Fruit fly (Drosophila melanogaster) whole organism, embryonic: Measurements from ENCODE around the gene CG5727.

ENCODE experiments used
- Ada2b ChIP-seq: fragments of 200-800 bp; sonication (Bioruptor generic); IDR thresholded peaks from 2 replicates; pipeline ENCODE4 v1.3.6; 2022; ENCODE audit warnings: missing biosample characterization, missing genetic modification characterization
- Asciz ChIP-seq: fragments of 200-800 bp; sonication (Bioruptor generic); optimal IDR thresholded peaks from 2 replicates; lab custom pipeline; 2017; ENCODE audit warnings: missing biosample characterization, mild to moderate bottlenecking, missing genetic modification characterization, missing genetic modification reagents
- Atf3 ChIP-seq: fragments of 200-800 bp; sonication (Bioruptor generic); optimal IDR thresholded peaks from 3 replicates; lab custom pipeline; 2016; ENCODE audit warnings: missing biosample characterization, missing genetic modification characterization
- B-H1 ChIP-seq: fragments of 200-800 bp; sonication (Bioruptor generic); IDR thresholded peaks from 3 replicates; pipeline ENCODE4 v1.3.6; 2022; ENCODE audit warnings: missing biosample characterization, missing genetic modification characterization
- Blimp-1 ChIP-seq: fragments of 200-800 bp; sonication (Bioruptor generic); optimal IDR thresholded peaks from 3 replicates; lab custom pipeline; 2018; ENCODE audit warnings: missing biosample characterization, missing genetic modification characterization, mild to moderate bottlenecking, moderate library complexity, missing genetic modification reagents
- CG10147 ChIP-seq: fragments of 200-800 bp; sonication (Bioruptor generic); optimal IDR thresholded peaks from 2 replicates; lab custom pipeline; 2019; ENCODE audit warnings: missing biosample characterization, mild to moderate bottlenecking, missing genetic modification characterization, moderate library complexity
- CG1024 ChIP-seq: fragments of 200-800 bp; sonication (Bioruptor generic); IDR thresholded peaks from 2 replicates; pipeline ENCODE4 v1.3.6; 2022; ENCODE audit warnings: missing biosample characterization, missing genetic modification characterization
- CG10462 ChIP-seq: fragments of 200-800 bp; sonication (Bioruptor generic); optimal IDR thresholded peaks from 2 replicates; lab custom pipeline; 2016; ENCODE audit warnings: missing biosample characterization, missing genetic modification characterization
- CG10979 ChIP-seq: fragments of 200-800 bp; sonication (Bioruptor generic); optimal IDR thresholded peaks from 2 replicates; lab custom pipeline; 2018; ENCODE audit warnings: missing biosample characterization, mild to moderate bottlenecking, missing genetic modification characterization, moderate library complexity
- CG11085 ChIP-seq: fragments of 200-800 bp; sonication (Bioruptor generic); IDR thresholded peaks from 2 replicates; pipeline ENCODE4 v1.3.6; 2022; ENCODE audit warnings: missing biosample characterization, missing genetic modification characterization
- CG11560 ChIP-seq: fragments of 200-800 bp; sonication (Bioruptor generic); IDR thresholded peaks from 3 replicates; pipeline ENCODE4 v1.3.6; 2022; ENCODE audit warnings: missing biosample characterization, missing genetic modification characterization
- CG12104 ChIP-seq: fragments of 200-800 bp; sonication (Bioruptor generic); optimal IDR thresholded peaks from 3 replicates; lab custom pipeline; 2016; ENCODE audit warnings: missing biosample characterization, missing genetic modification characterization
- CG1233 ChIP-seq: fragments of 200-800 bp; sonication (Bioruptor generic); optimal IDR thresholded peaks from 4 replicates; lab custom pipeline; 2018; ENCODE audit warnings: missing biosample characterization, mild to moderate bottlenecking, missing genetic modification characterization
- CG13287 ChIP-seq: fragments of 200-800 bp; sonication (Bioruptor generic); IDR thresholded peaks from 2 replicates; pipeline ENCODE4 v1.3.6; 2022; ENCODE audit warnings: missing biosample characterization, missing genetic modification characterization; ENCODE audit not compliant: partially characterized antibody
- CG13775 ChIP-seq: fragments of 200-800 bp; sonication (Bioruptor generic); optimal IDR thresholded peaks from 3 replicates; lab custom pipeline; 2017; ENCODE audit warnings: missing biosample characterization, mild to moderate bottlenecking, missing genetic modification characterization
- CG1602 ChIP-seq: fragments of 200-800 bp; sonication (Bioruptor generic); optimal IDR thresholded peaks from 3 replicates; lab custom pipeline; 2016; ENCODE audit warnings: missing biosample characterization, missing genetic modification characterization
- CG16815 ChIP-seq: fragments of 200-800 bp; sonication (Bioruptor generic); optimal IDR thresholded peaks from 3 replicates; lab custom pipeline; 2017; ENCODE audit warnings: missing biosample characterization, mild to moderate bottlenecking, missing genetic modification characterization
- CG17359 ChIP-seq: fragments of 200-800 bp; sonication (Bioruptor generic); optimal IDR thresholded peaks from 3 replicates; lab custom pipeline; 2018; ENCODE audit warnings: missing biosample characterization, mild to moderate bottlenecking, missing genetic modification characterization, moderate library complexity
- CG17361 ChIP-seq: fragments of 200-800 bp; sonication (Bioruptor generic); IDR thresholded peaks from 3 replicates; pipeline ENCODE4 v1.3.6; 2022; ENCODE audit warnings: missing biosample characterization, missing genetic modification characterization
- CG18262 ChIP-seq: fragments of 200-800 bp; optimal IDR thresholded peaks from 3 replicates; lab custom pipeline; 2019; ENCODE audit warnings: missing biosample characterization, mild to moderate bottlenecking, missing genetic modification characterization, moderate library complexity
- CG2116 ChIP-seq: fragments of 200-800 bp; sonication (Bioruptor generic); optimal IDR thresholded peaks from 3 replicates; lab custom pipeline; 2018; ENCODE audit warnings: missing biosample characterization, mild to moderate bottlenecking, missing genetic modification characterization
- CG2202 ChIP-seq: fragments of 200-800 bp; sonication (Bioruptor generic); optimal IDR thresholded peaks from 2 replicates; lab custom pipeline; 2018; ENCODE audit warnings: missing biosample characterization, mild to moderate bottlenecking, missing genetic modification characterization
- CG30403 ChIP-seq: fragments of 200-800 bp; sonication (Bioruptor generic); optimal IDR thresholded peaks from 3 replicates; lab custom pipeline; 2016; ENCODE audit warnings: missing biosample characterization, missing genetic modification characterization
- CG31441 ChIP-seq: fragments of 200-800 bp; sonication (Bioruptor generic); IDR thresholded peaks from 2 replicates; pipeline ENCODE4 v1.3.6; 2022; ENCODE audit warnings: missing biosample characterization, missing genetic modification characterization
- CG4360 ChIP-seq: fragments of 200-800 bp; sonication (Bioruptor generic); IDR thresholded peaks from 2 replicates; pipeline ENCODE4 v1.3.6; 2022; ENCODE audit warnings: missing biosample characterization, missing genetic modification characterization
- CG4404 ChIP-seq: fragments of 200-800 bp; sonication (Bioruptor generic); IDR thresholded peaks from 2 replicates; pipeline ENCODE4 v1.3.6; 2022; ENCODE audit warnings: missing biosample characterization, missing genetic modification characterization
- CG6254 ChIP-seq: fragments of 200-800 bp; sonication (Bioruptor generic); optimal IDR thresholded peaks from 3 replicates; lab custom pipeline; 2017; ENCODE audit warnings: mild to moderate bottlenecking, missing biosample characterization, missing genetic modification reagents, missing genetic modification characterization
- CG7271 ChIP-seq: fragments of 200-800 bp; sonication (Bioruptor generic); optimal IDR thresholded peaks from 2 replicates; lab custom pipeline; 2018; ENCODE audit warnings: missing biosample characterization, mild to moderate bottlenecking, missing genetic modification characterization, moderate library complexity
- CG7556 ChIP-seq: fragments of 200-800 bp; sonication (Bioruptor generic); optimal IDR thresholded peaks from 2 replicates; lab custom pipeline; 2017; ENCODE audit warnings: missing biosample characterization, mild to moderate bottlenecking, missing genetic modification characterization
- CG8388 ChIP-seq: fragments of 200-800 bp; sonication (Bioruptor generic); optimal IDR thresholded peaks from 2 replicates; lab custom pipeline; 2019; ENCODE audit warnings: missing biosample characterization, mild to moderate bottlenecking, missing genetic modification characterization, moderate library complexity
- CG8765 ChIP-seq: fragments of 200-800 bp; sonication (Bioruptor generic); IDR thresholded peaks from 2 replicates; pipeline ENCODE4 v1.3.6; 2022; ENCODE audit warnings: missing biosample characterization, missing genetic modification characterization
- CkIIα-i1 ChIP-seq: fragments of 200-800 bp; sonication (Bioruptor generic); IDR thresholded peaks from 2 replicates; pipeline ENCODE4 v1.3.6; 2022; ENCODE audit warnings: missing biosample characterization, missing genetic modification characterization
- D19A ChIP-seq: fragments of 200-800 bp; optimal IDR thresholded peaks from 3 replicates; lab custom pipeline; 2019; ENCODE audit warnings: missing biosample characterization, mild to moderate bottlenecking, missing genetic modification characterization, moderate library complexity
- Ets97D ChIP-seq: fragments of 200-800 bp; sonication (Bioruptor generic); optimal IDR thresholded peaks from 3 replicates; lab custom pipeline; 2016; ENCODE audit warnings: missing biosample characterization, missing genetic modification characterization
- Fer3 ChIP-seq: fragments of 200-800 bp; sonication (Bioruptor generic); optimal IDR thresholded peaks from 2 replicates; lab custom pipeline; 2018; ENCODE audit warnings: missing biosample characterization, mild to moderate bottlenecking, missing genetic modification characterization, moderate library complexity
- Gug ChIP-seq: fragments of 200-800 bp; sonication (Bioruptor generic); IDR thresholded peaks from 4 replicates; pipeline ENCODE4 v1.3.6; 2022; ENCODE audit warnings: missing biosample characterization, missing genetic modification characterization
- NC2α ChIP-seq: fragments of 200-800 bp; sonication (Bioruptor generic); optimal IDR thresholded peaks from 2 replicates; lab custom pipeline; 2016; ENCODE audit warnings: missing biosample characterization, missing genetic modification characterization
- PHDP ChIP-seq: fragments of 200-800 bp; sonication (Bioruptor generic); optimal IDR thresholded peaks from 3 replicates; lab custom pipeline; 2018; ENCODE audit warnings: missing biosample characterization, mild to moderate bottlenecking, missing genetic modification characterization, moderate library complexity
- Scr ChIP-seq: fragments of 200-800 bp; sonication (Bioruptor generic); IDR thresholded peaks from 2 replicates; pipeline ENCODE4 v1.3.6; 2022; ENCODE audit warnings: missing biosample characterization, missing genetic modification characterization; ENCODE audit not compliant: partially characterized antibody
- Ssrp ChIP-seq: fragments of 200-800 bp; sonication (Bioruptor generic); optimal IDR thresholded peaks from 2 replicates; lab custom pipeline; 2018; ENCODE audit warnings: missing biosample characterization, mild to moderate bottlenecking, missing genetic modification characterization, moderate library complexity
- en ChIP-seq: fragments of 200-800 bp; sonication (Bioruptor generic); optimal IDR thresholded peaks from 2 replicates; lab custom pipeline; 2016; ENCODE audit warnings: missing biosample characterization, missing genetic modification characterization
- jing ChIP-seq: fragments of 200-800 bp; sonication (Bioruptor generic); optimal IDR thresholded peaks from 2 replicates; lab custom pipeline; 2018; ENCODE audit warnings: missing biosample characterization, mild to moderate bottlenecking, missing genetic modification characterization
- kay ChIP-seq: fragments of 200-800 bp; sonication (Bioruptor generic); optimal IDR thresholded peaks from 2 replicates; lab custom pipeline; 2016; ENCODE audit warnings: missing biosample characterization, missing genetic modification characterization
- nmo ChIP-seq: fragments of 200-800 bp; sonication (Bioruptor generic); optimal IDR thresholded peaks from 2 replicates; lab custom pipeline; 2018; ENCODE audit warnings: missing biosample characterization, mild to moderate bottlenecking, missing genetic modification characterization, moderate library complexity
- peb ChIP-seq: fragments of 200-800 bp; sonication (Bioruptor generic); IDR thresholded peaks from 2 replicates; pipeline ENCODE4 v1.3.6; 2022; ENCODE audit warnings: missing biosample characterization, missing genetic modification characterization
- pnt ChIP-seq: fragments of 200-800 bp; sonication (Bioruptor generic); optimal IDR thresholded peaks from 3 replicates; lab custom pipeline; 2016; ENCODE audit warnings: missing biosample characterization, missing genetic modification characterization
- run ChIP-seq: fragments of 200-800 bp; sonication (Bioruptor generic); optimal IDR thresholded peaks from 3 replicates; lab custom pipeline; 2018; ENCODE audit warnings: missing biosample characterization, mild to moderate bottlenecking, missing genetic modification characterization
- stwl ChIP-seq: fragments of 200-800 bp; sonication (Bioruptor generic); optimal IDR thresholded peaks from 3 replicates; lab custom pipeline; 2018; ENCODE audit warnings: missing biosample characterization, mild to moderate bottlenecking, missing genetic modification characterization, moderate library complexity
- toy ChIP-seq: fragments of 200-800 bp; sonication (Bioruptor generic); IDR thresholded peaks from 2 replicates; pipeline ENCODE4 v1.3.6; 2022; ENCODE audit warnings: missing biosample characterization, missing genetic modification characterization

CG5727 gene

dm6 chr2L:10250441-10250847 lies 40.0 kb upstream of the CG5727 start, which contains the start of the genes bsk and CG31717 (continued):
- peak; percentile 43 for TF ChIP-seq Ets97D (GFP tag; lab: Kevin White, UChicago)
- no peak for TF ChIP-seq B-H1 (GFP tag; lab: Robert Waterston, UW)
- TF ChIP-seq CG4360 (GFP tag; lab: Robert Waterston, UW), result peak; percentile 53; the same call in 1 of the 2 replicates
- peak; percentile 14 for TF ChIP-seq CG7271
- peak; percentile 75 for TF ChIP-seq stwl
- peak; percentile 67 for TF ChIP-seq Scr (GFP tag; lab: Robert Waterston, UW)
- TF ChIP-seq CG2116 (GFP tag; lab: Kevin White, UChicago), result peak; percentile 78
- peak; percentile 34 for TF ChIP-seq kay (GFP tag; lab: Kevin White, UChicago)
- no peak for TF ChIP-seq PHDP (tag; lab: Kevin White, UChicago)
- TF ChIP-seq, all 482 proteins: peak for 58

DNA sequence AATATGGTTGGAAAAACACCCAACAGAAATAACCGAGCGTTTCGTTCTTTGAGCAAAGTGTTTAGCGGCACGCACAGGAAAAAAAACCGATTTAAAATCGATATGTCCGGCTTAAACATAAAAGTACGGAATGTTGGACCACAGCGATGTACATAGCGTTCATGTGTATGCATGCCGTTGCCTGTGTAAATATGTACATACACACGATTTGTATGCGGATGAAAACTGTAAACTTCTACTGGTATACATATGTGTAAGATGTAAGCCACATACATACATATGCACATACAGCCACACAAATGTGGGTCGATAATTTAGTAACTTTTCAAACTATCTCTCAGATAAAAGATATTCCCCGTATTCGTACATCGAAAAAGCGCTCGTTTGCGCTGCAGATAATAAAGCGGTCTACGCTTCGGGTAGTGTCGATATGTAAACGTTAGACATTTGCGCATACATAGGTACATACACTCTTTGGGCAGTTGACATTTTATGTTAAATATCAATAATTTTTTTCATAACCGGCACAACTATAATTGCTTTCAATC lies 39.2 kb upstream of the CG5727 start:
- TF ChIP-seq CG31441 (GFP tag; lab: Robert Waterston, UW) (no peak), Atf3 (no peak), CG18262 (tag; lab: Kevin White, UChicago) (peak; percentile 23), peb (GFP tag; lab: Robert Waterston, UW) (peak; percentile 33; the same call in 1 of the 2 replicates), CG10462 (no peak), run (no peak), Fer3 (tag; lab: Kevin White, UChicago) (no peak), CG11560 (tag; lab: Robert Waterston, UW) (no peak), CG11085 (GFP tag; lab: Robert Waterston, UW) (no peak), CG8388 (GFP tag; lab: Kevin White, UChicago) (no peak), CG10979 (tag; lab: Kevin White, UChicago) (no peak), Ada2b (GFP tag; lab: Robert Waterston, UW) (no peak), CG13287 (GFP tag; lab: Robert Waterston, UW) (no peak), nmo (GFP tag; lab: Kevin White, UChicago) (no peak), Gug (no peak), CG2202 (tag; lab: Kevin White, UChicago) (peak; percentile 30), CG17361 (GFP tag; lab: Robert Waterston, UW) (no peak), CG6254 (GFP tag; lab: Kevin White, UChicago) (peak; percentile 11), CG12104 (no peak), CG10147 (GFP tag; lab: Kevin White, UChicago) (no peak), NC2α (GFP tag; lab: Kevin White, UChicago) (no peak), CkIIα-i1 (no peak), CG30403 (GFP tag; lab: Kevin White, UChicago) (no peak), Asciz (peak; percentile 1), CG1233 (GFP tag; lab: Kevin White, UChicago) (peak; percentile 78), D19A (tag; lab: Kevin White, UChicago) (no peak), CG4404 (GFP tag; lab: Robert Waterston, UW) (no peak), jing (no peak), toy (no peak), CG1024 (GFP tag; lab: Robert Waterston, UW) (peak; percentile 61; the same call in 1 of the 2 replicates), CG1602 (GFP tag; lab: Kevin White, UChicago) (no peak), Blimp-1 (GFP tag; lab: Kevin White, UChicago) (no peak), Ssrp (no peak), CG8765 (GFP tag; lab: Robert Waterston, UW) (no peak), CG13775 (GFP tag; lab: Kevin White, UChicago) (no peak), CG17359 (tag; lab: Kevin White, UChicago) (peak; percentile 34), B-H1 (GFP tag; lab: Robert Waterston, UW) (no peak), pnt (GFP tag; lab: Kevin White, UChicago) (no peak), CG4360 (GFP tag; lab: Robert Waterston, UW) (no peak), en (GFP tag; lab: Kevin White, UChicago) (no peak), CG7556 (GFP tag; lab: Kevin White, UChicago) (no peak), CG16815 (GFP tag; lab: Kevin White, UChicago) (no peak)
